Fruit fly (Drosophila melanogaster) whole organism: Measurements from ENCODE around the gene CG43367.

Experiments
- CG8478 ChIP-seq: fragments of >200 bp; optimal IDR thresholded peaks from 2 replicates; lab custom pipeline; 2018; ENCODE audit warnings: inconsistent platforms
- Dll ChIP-seq: fragments of >200 bp; optimal IDR thresholded peaks from 2 replicates; lab custom pipeline; 2017
- EcR ChIP-seq, 2 experiments: fragments of >200 bp; optimal IDR thresholded peaks; 2 replicates each; lab custom pipeline; 2017; ENCODE audit warnings: missing biosample characterization in 2 of 2, missing genetic modification characterization in 2 of 2, missing genetic modification reagents in 2 of 2
- pan ChIP-seq: fragments of >200 bp; optimal IDR thresholded peaks from 2 replicates; lab custom pipeline; 2017
- psq ChIP-seq: fragments of >200 bp; optimal IDR thresholded peaks from 2 replicates; lab custom pipeline; 2017
- usp ChIP-seq: fragments of >200 bp; optimal IDR thresholded peaks from 2 replicates; lab custom pipeline; 2017; ENCODE audit warnings: missing biosample characterization, missing genetic modification characterization, mixed read lengths

CG43367 gene

DNA sequence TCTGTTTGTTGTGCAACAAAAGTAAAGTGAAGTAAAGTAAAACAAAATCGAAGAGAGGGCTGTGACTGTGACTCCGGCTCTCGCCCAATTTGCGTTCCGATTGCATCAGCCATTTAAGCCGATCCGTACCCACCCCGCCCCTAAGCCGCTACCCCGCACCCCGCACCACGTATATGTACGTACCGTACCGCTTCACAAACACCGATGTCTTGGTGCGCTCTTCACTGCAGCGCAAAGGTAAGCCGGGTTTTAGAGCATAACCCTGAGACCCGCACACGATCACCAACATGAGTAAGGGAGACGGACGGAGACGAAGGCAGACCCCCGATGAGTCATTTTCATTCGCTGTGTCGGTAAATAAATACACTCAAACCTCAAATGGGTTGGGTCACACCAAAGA, 38.4 kb downstream of the CG43367 start:
- no peak for TF ChIP-seq CG8478 (lab: Kevin White, UChicago)
- TF ChIP-seq Dll (lab: Kevin White, UChicago): no peak
- TF ChIP-seq usp (GFP tag; lab: Kevin White, UChicago): no peak
- no peak for TF ChIP-seq psq (lab: Kevin White, UChicago)
- no peak for TF ChIP-seq pan (lab: Kevin White, UChicago)
- no peak for TF ChIP-seq EcR (GFP tag; optimal IDR thresholded peaks at IDR 0.05; lab: Kevin White, UChicago)

dm6 chr3L:4232724-4233367, 39.1 kb downstream of the CG43367 start:
- TF ChIP-seq Dll (lab: Kevin White, UChicago) (no peak), usp (GFP tag; lab: Kevin White, UChicago) (no peak), EcR (GFP tag; optimal IDR thresholded peaks at IDR 0.05; lab: Kevin White, UChicago) (no peak), CG8478 (lab: Kevin White, UChicago) (no peak)

DNA sequence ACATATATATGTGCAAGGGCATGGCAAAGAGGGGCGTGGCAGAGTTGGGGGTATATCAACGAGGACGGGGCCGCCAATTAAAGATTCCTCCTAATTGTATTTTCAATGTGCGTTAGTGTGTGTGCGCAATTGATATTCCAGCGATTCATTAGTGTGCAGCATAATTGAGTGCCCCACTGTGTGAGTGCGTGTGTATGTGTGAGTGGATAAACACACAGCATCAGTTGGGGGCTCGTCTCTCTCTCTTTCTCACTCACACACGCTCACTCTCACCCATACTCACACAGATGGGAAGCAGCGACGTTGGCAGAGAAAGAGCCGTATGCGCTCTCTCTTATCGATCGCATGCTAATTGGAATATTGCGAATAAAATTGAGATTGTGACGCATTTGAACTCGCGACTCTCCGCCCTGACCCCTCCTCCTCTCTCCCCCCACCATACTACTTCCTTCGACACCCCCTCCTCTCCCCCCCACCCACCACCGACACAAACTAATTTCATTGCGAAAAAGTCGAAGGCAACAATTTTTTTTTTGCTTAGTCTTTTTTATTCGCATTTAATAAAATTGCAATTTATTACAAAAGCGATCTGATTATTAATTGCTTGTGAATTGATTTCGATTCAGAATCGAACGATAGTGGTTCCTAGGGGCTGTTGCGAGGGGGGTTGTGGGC, 39.9 kb downstream of the CG43367 start:
- TF ChIP-seq Dll (lab: Kevin White, UChicago) (no peak), pan (lab: Kevin White, UChicago) (no peak), psq (lab: Kevin White, UChicago) (no peak), EcR (GFP tag; optimal IDR thresholded peaks at IDR 0.05; lab: Kevin White, UChicago) (no peak), usp (GFP tag; lab: Kevin White, UChicago) (no peak)

DNA sequence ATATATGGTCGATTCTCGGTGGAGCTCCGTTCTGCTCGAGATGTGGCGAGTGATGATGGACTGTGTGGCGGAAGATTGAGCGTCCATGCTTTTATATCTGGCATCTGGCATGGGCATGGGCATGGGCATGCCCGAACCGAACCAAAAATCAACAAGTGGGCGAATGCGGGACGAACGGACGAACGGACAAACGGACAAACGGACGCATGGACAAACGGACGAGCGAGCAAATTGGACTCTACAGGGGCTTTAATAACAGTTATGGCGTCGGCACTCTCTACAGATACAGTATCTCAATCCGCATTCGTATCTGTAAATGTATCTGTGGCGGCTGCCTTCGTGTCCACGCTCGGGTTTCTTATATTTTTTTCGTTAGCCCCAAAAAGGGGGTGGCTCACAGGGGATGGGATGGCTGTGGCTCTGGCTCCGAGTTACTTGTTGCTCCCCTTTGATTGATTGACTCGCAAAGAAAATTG, 42.3 kb downstream of the CG43367 start, which contains the start of gene ImpL2:
Gene ImpL2 (minus strand): TSS at position 51 of the 476 bp plus-strand sequence.
- TF ChIP-seq CG8478 (lab: Kevin White, UChicago) (no peak), EcR (GFP tag; optimal IDR thresholded peaks at IDR 0.05; lab: Kevin White, UChicago) (no peak), usp (GFP tag; lab: Kevin White, UChicago) (no peak)

- TF ChIP-seq CG8478 (lab: Kevin White, UChicago) (no peak), EcR (GFP tag; optimal IDR thresholded peaks at IDR 0.05; lab: Kevin White, UChicago) (no peak), usp (GFP tag; lab: Kevin White, UChicago) (no peak), Dll (lab: Kevin White, UChicago) (no peak), psq (lab: Kevin White, UChicago) (no peak), pan (lab: Kevin White, UChicago) (no peak)
Observed at dm6 chr3L:4238195-4238594, 44.4 kb downstream of the CG43367 start.

dm6 chr3L:4239442-4240322, 45.9 kb downstream of the CG43367 start, which contains the start of gene Sqor:
Gene Sqor, plus strand, starts transcription at chr3L:4240173.
- TF ChIP-seq psq (lab: Kevin White, UChicago) (no peak), pan (lab: Kevin White, UChicago) (no peak), EcR (GFP tag; optimal IDR thresholded peaks at IDR 0.05; lab: Kevin White, UChicago) (no peak)

DNA sequence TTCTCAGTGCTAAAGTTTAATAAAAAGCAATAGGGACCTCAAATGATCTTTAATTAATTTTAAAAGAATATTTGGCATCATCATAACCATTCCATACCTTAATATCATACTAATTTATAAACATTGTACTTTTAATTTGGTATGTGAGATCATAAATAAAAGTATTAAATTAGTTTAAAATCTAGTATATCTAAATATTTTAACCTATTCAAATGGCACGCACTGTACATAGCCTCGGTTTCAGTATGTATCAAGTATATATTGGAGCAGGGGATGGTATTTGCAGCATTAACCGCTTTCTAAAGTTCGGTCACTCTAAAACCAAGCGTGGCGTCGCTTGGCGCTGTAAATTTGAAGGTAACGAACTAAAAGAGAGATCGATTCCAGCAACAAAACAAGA, 48.6 kb downstream of the CG43367 start, which contains the start of gene pav:
Gene pav (plus strand): TSS at position 307 of the 400 bp plus-strand sequence.
- no peak for TF ChIP-seq EcR (GFP tag; optimal IDR thresholded peaks at IDR 0.05; lab: Kevin White, UChicago)
- no peak for TF ChIP-seq psq (lab: Kevin White, UChicago)
- no peak for TF ChIP-seq usp (GFP tag; lab: Kevin White, UChicago)
- no peak for TF ChIP-seq pan (lab: Kevin White, UChicago)
- no peak for TF ChIP-seq CG8478 (lab: Kevin White, UChicago)

DNA sequence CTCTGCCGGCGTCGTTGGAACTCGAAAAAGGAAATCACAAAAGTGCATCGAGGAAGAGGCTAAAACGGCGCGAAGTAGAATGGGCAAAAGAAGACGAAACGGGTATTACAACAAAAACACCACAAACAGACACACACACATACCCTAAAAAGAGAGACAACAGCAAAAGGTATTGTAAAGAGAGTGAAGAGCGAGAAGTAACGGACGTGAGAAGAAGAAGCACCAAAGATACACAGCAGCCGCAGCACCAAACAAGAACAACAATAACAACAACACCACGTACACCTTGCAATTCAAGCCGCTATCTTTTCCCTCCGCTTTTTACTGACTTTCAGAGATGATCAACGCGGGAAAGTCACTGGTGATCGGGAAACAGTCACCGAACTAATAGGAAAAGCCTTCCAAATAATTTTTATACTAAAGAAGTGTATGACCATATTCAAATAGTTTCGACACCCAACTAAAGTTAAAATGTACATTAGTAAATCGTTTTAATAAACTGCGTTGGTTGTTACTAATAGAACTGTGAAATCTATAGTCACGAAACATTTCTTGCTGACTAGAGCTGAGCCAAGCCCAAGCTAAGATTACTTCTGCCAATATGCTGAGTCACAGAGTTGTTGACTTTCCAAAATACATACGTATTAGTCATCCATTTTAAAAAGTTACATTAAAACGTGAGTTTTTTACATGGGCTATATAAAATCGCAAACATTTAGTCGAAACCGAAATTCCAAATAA, 58.5 kb downstream of the CG43367 start:
- TF ChIP-seq Dll (lab: Kevin White, UChicago) (no peak), CG8478 (lab: Kevin White, UChicago) (no peak), psq (lab: Kevin White, UChicago) (no peak), pan (lab: Kevin White, UChicago) (no peak), EcR (GFP tag; optimal IDR thresholded peaks at IDR 0.05; lab: Kevin White, UChicago) (no peak), usp (GFP tag; lab: Kevin White, UChicago) (no peak)

DNA sequence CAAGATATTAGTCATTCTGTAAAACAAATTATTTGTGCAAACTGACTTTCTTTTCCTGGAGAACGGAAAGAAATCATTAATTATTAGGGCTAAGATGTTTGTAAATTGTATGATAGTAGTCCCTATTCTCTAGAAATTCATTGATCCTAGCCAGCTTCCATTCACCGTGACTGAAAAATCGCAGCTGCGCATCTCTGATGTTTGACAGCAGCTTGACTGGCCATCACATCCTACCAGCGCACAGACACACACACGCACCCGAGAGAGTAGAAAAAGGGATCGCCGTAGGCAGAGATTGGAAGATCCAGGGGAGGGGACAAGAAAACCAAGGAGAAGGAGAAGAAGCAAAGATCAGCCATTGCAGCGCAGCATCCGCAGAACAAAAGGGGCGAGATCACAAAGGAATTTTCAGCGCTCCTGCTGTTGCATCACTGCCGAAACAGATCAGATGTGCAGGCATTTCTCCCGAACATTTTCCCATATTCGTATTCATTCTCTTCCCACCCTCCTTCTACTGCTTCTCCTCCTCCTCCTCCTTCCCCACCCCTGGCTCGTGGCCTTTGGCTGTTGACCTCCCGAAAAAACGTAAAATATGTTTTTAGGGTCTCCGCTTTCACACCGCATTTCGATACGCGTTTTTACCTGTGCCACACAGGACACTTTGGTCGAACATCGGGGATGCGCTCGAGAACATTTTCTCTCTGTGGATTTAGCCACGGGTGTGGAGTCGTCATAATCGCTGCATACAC, 59.2 kb downstream of the CG43367 start:
- TF ChIP-seq CG8478 (lab: Kevin White, UChicago): no peak
- no peak for TF ChIP-seq EcR (GFP tag; optimal IDR thresholded peaks at IDR 0.05; lab: Kevin White, UChicago)
- no peak for TF ChIP-seq pan (lab: Kevin White, UChicago)
- TF ChIP-seq psq (lab: Kevin White, UChicago): no peak
- TF ChIP-seq Dll (lab: Kevin White, UChicago): no peak
